Fruit fly (Drosophila melanogaster) whole organism, adult: ENCODE results near the gene CG11563.

Experiments used
- CG11617 ChIP-seq: fragments of 200-800 bp; sonication (Bioruptor generic); optimal IDR thresholded peaks from 2 replicates; lab custom pipeline; 2017; ENCODE audit warnings: mild to moderate bottlenecking, missing biosample characterization, missing genetic modification reagents, missing genetic modification characterization
- CG12768 ChIP-seq: fragments of 200-800 bp; sonication (Bioruptor generic); optimal IDR thresholded peaks from 2 replicates; lab custom pipeline; 2017; ENCODE audit warnings: missing biosample characterization, missing genetic modification characterization, mild to moderate bottlenecking, moderate library complexity, missing genetic modification reagents
- CG14711 ChIP-seq: fragments of 200-800 bp; sonication (Bioruptor generic); optimal IDR thresholded peaks from 2 replicates; lab custom pipeline; 2018; ENCODE audit warnings: missing biosample characterization, mild to moderate bottlenecking, missing genetic modification characterization, moderate library complexity
- CG1620 ChIP-seq: fragments of 200-800 bp; sonication (Bioruptor generic); optimal IDR thresholded peaks from 2 replicates; lab custom pipeline; 2016; ENCODE audit warnings: missing biosample characterization, missing genetic modification characterization
- CG33017 ChIP-seq: fragments of 200-800 bp; sonication (Bioruptor generic); optimal IDR thresholded peaks from 2 replicates; lab custom pipeline; 2018; ENCODE audit warnings: missing biosample characterization, mild to moderate bottlenecking, missing genetic modification characterization, moderate library complexity
- CG5204 ChIP-seq: fragments of 200-800 bp; sonication (Bioruptor generic); optimal IDR thresholded peaks from 2 replicates; lab custom pipeline; 2016; ENCODE audit warnings: missing biosample characterization, missing genetic modification characterization
- CG7045 ChIP-seq: fragments of 200-800 bp; sonication (Bioruptor generic); optimal IDR thresholded peaks from 2 replicates; lab custom pipeline; 2017; ENCODE audit warnings: missing biosample characterization, mild to moderate bottlenecking, missing genetic modification characterization
- CG7101 ChIP-seq: fragments of 200-800 bp; sonication (Bioruptor generic); optimal IDR thresholded peaks from 2 replicates; lab custom pipeline; 2018; ENCODE audit warnings: missing biosample characterization, mild to moderate bottlenecking, missing genetic modification characterization, moderate library complexity
- Clk ChIP-seq: fragments of 200-800 bp; sonication (Bioruptor generic); optimal IDR thresholded peaks from 2 replicates; lab custom pipeline; 2017; ENCODE audit warnings: missing biosample characterization, missing genetic modification characterization
- Crg-1 ChIP-seq: fragments of 200-800 bp; sonication (Bioruptor generic); optimal IDR thresholded peaks from 2 replicates; lab custom pipeline; 2016; ENCODE audit warnings: missing biosample characterization, missing genetic modification characterization
- Hr96 ChIP-seq: fragments of 200-800 bp; sonication (Bioruptor generic); optimal IDR thresholded peaks from 2 replicates; lab custom pipeline; 2016; ENCODE audit warnings: missing biosample characterization, missing genetic modification characterization
- Mnt ChIP-seq: fragments of 200-800 bp; sonication (Bioruptor generic); optimal IDR thresholded peaks from 2 replicates; lab custom pipeline; 2016; ENCODE audit warnings: missing biosample characterization, mild to moderate bottlenecking, missing genetic modification characterization
- bab1 ChIP-seq: fragments of 200-800 bp; sonication (Bioruptor generic); optimal IDR thresholded peaks from 3 replicates; lab custom pipeline; 2019; ENCODE audit warnings: missing biosample characterization, mild to moderate bottlenecking, missing genetic modification characterization, moderate library complexity
- cic ChIP-seq: fragments of 200-800 bp; sonication (Bioruptor generic); optimal IDR thresholded peaks from 2 replicates; lab custom pipeline; 2017; ENCODE audit warnings: missing biosample characterization, mild to moderate bottlenecking, missing genetic modification characterization, moderate library complexity
- cnc ChIP-seq, 2 experiments: fragments of >200 bp; optimal IDR thresholded peaks; 2 replicates each; lab custom pipeline; 2017
- kay ChIP-seq: fragments of 200-800 bp; sonication (Bioruptor generic); peaks from one replicate; lab custom pipeline; 2016; ENCODE audit warnings: missing biosample characterization, missing genetic modification characterization, borderline replicate concordance
- ovo ChIP-seq: fragments of 200-800 bp; sonication (Bioruptor generic); optimal IDR thresholded peaks from 2 replicates; lab custom pipeline; 2016; ENCODE audit warnings: missing biosample characterization, missing genetic modification characterization
- pad ChIP-seq: fragments of 200-800 bp; sonication (Bioruptor generic); optimal IDR thresholded peaks from 3 replicates; lab custom pipeline; 2017; ENCODE audit warnings: missing biosample characterization, missing genetic modification characterization, mild to moderate bottlenecking, moderate library complexity, missing genetic modification reagents
- tj ChIP-seq: fragments of 200-800 bp; sonication (Bioruptor generic); optimal IDR thresholded peaks from 3 replicates; lab custom pipeline; 2017; ENCODE audit warnings: missing biosample characterization, mild to moderate bottlenecking, missing genetic modification characterization, moderate library complexity
- toe ChIP-seq: fragments of 200-800 bp; sonication (Bioruptor generic); optimal IDR thresholded peaks from 2 replicates; lab custom pipeline; 2016; ENCODE audit warnings: missing biosample characterization, missing genetic modification characterization

The CG11563 gene

dm6 chr3R:31716265-31716664 lies 20.6 kb upstream of the CG11563 start:
- TF ChIP-seq tj (GFP tag; lab: Kevin White, UChicago) (peak; percentile 95), CG12768 (GFP tag; lab: Kevin White, UChicago) (no peak)

- TF ChIP-seq CG7045 (GFP tag; lab: Kevin White, UChicago) (peak; percentile 15), ovo (GFP tag; lab: Kevin White, UChicago) (no peak), CG11617 (no peak), toe (GFP tag; lab: Kevin White, UChicago) (peak; percentile 26), Crg-1 (GFP tag; lab: Kevin White, UChicago) (no peak), CG7101 (tag; lab: Kevin White, UChicago) (no peak), CG12768 (GFP tag; lab: Kevin White, UChicago) (no peak), CG5204 (GFP tag; lab: Kevin White, UChicago) (peak; percentile 60), bab1 (GFP tag; lab: Kevin White, UChicago) (no peak), Mnt (GFP tag; lab: Kevin White, UChicago) (no peak), cic (no peak), cnc (optimal IDR thresholded peaks at IDR 0.05; lab: Kevin White, UChicago) (no peak), CG33017 (tag; lab: Kevin White, UChicago) (peak; percentile 5), Hr96 (GFP tag; lab: Kevin White, UChicago) (no peak)
These were observed 19.3 kb upstream of the CG11563 start for dm6 chr3R:31717299-31718167.

- TF ChIP-seq CG7045 (GFP tag; lab: Kevin White, UChicago) (no peak), toe (GFP tag; lab: Kevin White, UChicago) (no peak), pad (GFP tag; lab: Kevin White, UChicago) (no peak), kay (no peak), cnc (optimal IDR thresholded peaks at IDR 0.05; lab: Kevin White, UChicago) (no peak), Clk (GFP tag; lab: Kevin White, UChicago) (no peak), CG14711 (tag; lab: Kevin White, UChicago) (no peak), Mnt (GFP tag; lab: Kevin White, UChicago) (no peak), CG12768 (GFP tag; lab: Kevin White, UChicago) (no peak), CG33017 (tag; lab: Kevin White, UChicago) (no peak), CG11617 (no peak), Hr96 (GFP tag; lab: Kevin White, UChicago) (no peak), Crg-1 (GFP tag; lab: Kevin White, UChicago) (no peak), CG7101 (tag; lab: Kevin White, UChicago) (no peak), bab1 (GFP tag; lab: Kevin White, UChicago) (no peak)
These were observed 18.7 kb upstream of the CG11563 start for dm6 chr3R:31718168-31718565.

- TF ChIP-seq Crg-1 (GFP tag; lab: Kevin White, UChicago) (no peak), Mnt (GFP tag; lab: Kevin White, UChicago) (no peak), CG11617 (no peak), CG1620 (GFP tag; lab: Kevin White, UChicago) (no peak)
These were observed 17.9 kb upstream of the CG11563 start for dm6 chr3R:31718967-31719366.

- TF ChIP-seq Clk (GFP tag; lab: Kevin White, UChicago) (no peak), CG7045 (GFP tag; lab: Kevin White, UChicago) (no peak), CG7101 (tag; lab: Kevin White, UChicago) (no peak), CG5204 (GFP tag; lab: Kevin White, UChicago) (no peak), toe (GFP tag; lab: Kevin White, UChicago) (no peak), cnc (optimal IDR thresholded peaks at IDR 0.05; lab: Kevin White, UChicago) (no peak), CG14711 (tag; lab: Kevin White, UChicago) (no peak), Crg-1 (GFP tag; lab: Kevin White, UChicago) (no peak), CG12768 (GFP tag; lab: Kevin White, UChicago) (no peak), cic (no peak), CG33017 (tag; lab: Kevin White, UChicago) (no peak), tj (GFP tag; lab: Kevin White, UChicago) (no peak), CG11617 (no peak), pad (GFP tag; lab: Kevin White, UChicago) (no peak), CG1620 (GFP tag; lab: Kevin White, UChicago) (no peak), Hr96 (GFP tag; lab: Kevin White, UChicago) (no peak)
These were observed 17.3 kb upstream of the CG11563 start for dm6 chr3R:31719497-31719896.

dm6 chr3R:31720112-31720511 lies 16.7 kb upstream of the CG11563 start:
- no peak for TF ChIP-seq kay
- no peak for TF ChIP-seq pad (GFP tag; lab: Kevin White, UChicago)
- no peak for TF ChIP-seq CG7101 (tag; lab: Kevin White, UChicago)
- TF ChIP-seq toe (GFP tag; lab: Kevin White, UChicago): no peak
- no peak for TF ChIP-seq bab1 (GFP tag; lab: Kevin White, UChicago)
- TF ChIP-seq tj (GFP tag; lab: Kevin White, UChicago): no peak
- no peak for TF ChIP-seq CG14711 (tag; lab: Kevin White, UChicago)
- TF ChIP-seq cic: no peak
- no peak for TF ChIP-seq CG7045 (GFP tag; lab: Kevin White, UChicago)
- TF ChIP-seq Hr96 (GFP tag; lab: Kevin White, UChicago): no peak
- TF ChIP-seq Clk (GFP tag; lab: Kevin White, UChicago): no peak
